Fruit fly (Drosophila melanogaster) S2 (cell line): Measurements from ENCODE around the gene cv-c.

Experiments
- CG8478 ChIP-seq: fragments of >200 bp; optimal IDR thresholded peaks from 2 replicates; lab custom pipeline; 2018
- CTCF ChIP-seq, 2 experiments: fragments of >200 bp; optimal IDR thresholded peaks; 2 replicates each; lab custom pipeline; 2018

- no peak for TF ChIP-seq CG8478 (lab: Kevin White, UChicago)
- no peak for TF ChIP-seq CTCF (optimal IDR thresholded peaks at IDR 0.05; lab: Kevin White, UChicago)
These were observed 117.4 kb downstream of the cv-c start for dm6 chr3R:14364156-14364555.
